Worm (Caenorhabditis elegans) whole organism, L1 larva: ENCODE measurements around the gene sqt-2.

ENCODE experiments used
- C04F5.9 ChIP-seq: sonication (generic microtip); optimal IDR thresholded peaks from 2 replicates; lab custom pipeline; 2016; ENCODE audit warnings: missing genetic modification characterization, missing compliant biosample characterization
- C16A3.4 ChIP-seq: fragments of 150-350 bp; optimal IDR thresholded peaks from 2 replicates; lab custom pipeline; 2014; ENCODE audit warnings: missing biosample characterization, missing genetic modification characterization
- C34B4.2 ChIP-seq: sonication (generic microtip); optimal IDR thresholded peaks from 2 replicates; lab custom pipeline; 2017; ENCODE audit warnings: mild to moderate bottlenecking, missing genetic modification characterization, missing compliant biosample characterization
- F16B12.6 ChIP-seq: fragments of 150-350 bp; optimal IDR thresholded peaks from 2 replicates; lab custom pipeline; 2014; ENCODE audit warnings: missing biosample characterization, missing genetic modification characterization
- aha-1 ChIP-seq: fragments of 150-350 bp; optimal IDR thresholded peaks from 2 replicates; lab custom pipeline; 2014; ENCODE audit warnings: missing biosample characterization, missing genetic modification characterization
- blmp-1 ChIP-seq: fragments of 150-350 bp; optimal IDR thresholded peaks from 2 replicates; lab custom pipeline; 2014; ENCODE audit warnings: missing biosample characterization, missing genetic modification characterization
- ceh-82 ChIP-seq, 3 experiments: fragments of 150-350 bp in 1 of 3; sonication (generic microtip) in 2 of 3; optimal IDR thresholded peaks; 2 replicates each; lab custom pipeline; 2014 to 2017; ENCODE audit warnings: missing biosample characterization in 3 of 3, missing genetic modification characterization in 3 of 3
- ceh-88 ChIP-seq: fragments of 200-800 bp; sonication (Bioruptor generic); IDR thresholded peaks from 2 replicates; pipeline ENCODE4 v1.3.6; 2022; ENCODE audit warnings: missing genetic modification characterization, missing compliant biosample characterization
- ces-1 ChIP-seq: fragments of 150-350 bp; optimal IDR thresholded peaks from 2 replicates; lab custom pipeline; 2014; ENCODE audit warnings: missing biosample characterization, missing genetic modification reagents, missing genetic modification characterization
- dpl-1 ChIP-seq, 3 experiments: fragments of 150-350 bp in 2 of 3; sonication (generic microtip) in 1 of 3; optimal IDR thresholded peaks; 2 replicates each; lab custom pipeline; 2014 to 2017; ENCODE audit warnings: missing biosample characterization in 3 of 3, missing genetic modification characterization in 3 of 3, missing genetic modification reagents in 3 of 3
- dsc-1 ChIP-seq: sonication (generic microtip); optimal IDR thresholded peaks from 2 replicates; lab custom pipeline; 2016; ENCODE audit warnings: mild to moderate bottlenecking, missing genetic modification characterization, missing compliant biosample characterization
- efl-1 ChIP-seq, 4 experiments: fragments of 150-350 bp; optimal IDR thresholded peaks in 3 of 4; peaks in 1 of 4; 1 replicate in 1 of 4; 2 replicates in 3 of 4; lab custom pipeline; 2014; ENCODE audit warnings: missing biosample characterization in 2 of 4, missing genetic modification characterization in 2 of 4, missing genetic modification reagents in 2 of 4
- efl-3 ChIP-seq: fragments of 200-800 bp; sonication (Bioruptor generic); optimal IDR thresholded peaks from 2 replicates; lab custom pipeline; 2018; ENCODE audit warnings: mild to moderate bottlenecking, missing genetic modification characterization, missing compliant biosample characterization
- egl-13 ChIP-seq: sonication (generic microtip); optimal IDR thresholded peaks from 2 replicates; lab custom pipeline; 2016; ENCODE audit warnings: missing genotype, missing genetic modification reagents, missing genetic modification characterization, missing compliant biosample characterization
- egl-27 ChIP-seq, 2 experiments: fragments of 150-350 bp in 1 of 2; sonication (generic microtip); optimal IDR thresholded peaks; 3 replicates each; lab custom pipeline; 2017 to 2018; ENCODE audit warnings: missing biosample characterization in 2 of 2, missing genetic modification characterization in 2 of 2, missing genetic modification reagents in 2 of 2
- elt-2 ChIP-seq: sonication (generic microtip); optimal IDR thresholded peaks from 2 replicates; lab custom pipeline; 2016; ENCODE audit warnings: missing genetic modification characterization, mild to moderate bottlenecking, inconsistent platforms, missing compliant biosample characterization, missing genetic modification reagents
- elt-3 ChIP-seq, 6 experiments: fragments of 150-350 bp in 1 of 6; sonication (generic microtip); optimal IDR thresholded peaks; 2 replicates each; lab custom pipeline; 2017 to 2018; ENCODE audit warnings: missing biosample characterization in 6 of 6, missing genetic modification characterization in 6 of 6, inconsistent platforms in 1 of 6
- ets-5 ChIP-seq: fragments of 200-800 bp; sonication (Bioruptor generic); IDR thresholded peaks from 2 replicates; pipeline ENCODE4 v1.3.6; 2022; ENCODE audit warnings: missing genetic modification characterization, missing compliant biosample characterization
- fkh-8 ChIP-seq: sonication (generic microtip); optimal IDR thresholded peaks from 2 replicates; lab custom pipeline; 2016; ENCODE audit warnings: mild to moderate bottlenecking, missing genetic modification characterization, missing compliant biosample characterization
- fos-1 ChIP-seq: fragments of 150-350 bp; optimal IDR thresholded peaks from 2 replicates; lab custom pipeline; 2014; ENCODE audit warnings: missing biosample characterization, missing genetic modification characterization
- hlh-17 ChIP-seq: fragments of 200-800 bp; sonication (Bioruptor generic); optimal IDR thresholded peaks from 2 replicates; lab custom pipeline; 2018; ENCODE audit warnings: missing genetic modification characterization, mild to moderate bottlenecking, missing compliant biosample characterization, moderate library complexity, borderline replicate concordance
- hpl-2 ChIP-seq: fragments of 150-350 bp; optimal IDR thresholded peaks from 2 replicates; lab custom pipeline; 2014; ENCODE audit warnings: missing biosample characterization, missing genetic modification reagents, missing genetic modification characterization
- irx-1 ChIP-seq: sonication (generic microtip); optimal IDR thresholded peaks from 2 replicates; lab custom pipeline; 2016; ENCODE audit warnings: missing genetic modification characterization, missing compliant biosample characterization
- isw-1 ChIP-seq: fragments of 200-800 bp; sonication (Bioruptor generic); IDR thresholded peaks from 2 replicates; pipeline ENCODE4 v1.3.6; 2022; ENCODE audit warnings: missing genetic modification characterization, missing compliant biosample characterization
- lin-13 ChIP-seq: fragments of 150-350 bp; optimal IDR thresholded peaks from 2 replicates; lab custom pipeline; 2014; ENCODE audit warnings: missing biosample characterization, missing genetic modification reagents, missing genetic modification characterization
- lin-15B ChIP-seq: fragments of 150-350 bp; sonication (generic microtip); optimal IDR thresholded peaks from 3 replicates; lab custom pipeline; 2014; ENCODE audit warnings: missing biosample characterization, missing genetic modification characterization
- lin-39 ChIP-seq: fragments of 150-350 bp; optimal IDR thresholded peaks from 2 replicates; lab custom pipeline; 2014; ENCODE audit warnings: missing biosample characterization, missing genetic modification reagents, missing genetic modification characterization
- lsy-2 ChIP-seq, 2 experiments: fragments of 150-350 bp; optimal IDR thresholded peaks; 2 replicates each; lab custom pipeline; 2014; ENCODE audit warnings: missing biosample characterization in 2 of 2, missing genetic modification characterization in 2 of 2
- mdl-1 ChIP-seq, 2 experiments: fragments of 150-350 bp; optimal IDR thresholded peaks; 2 replicates each; lab custom pipeline; 2014 to 2017; ENCODE audit warnings: missing biosample characterization in 2 of 2, missing genetic modification characterization in 2 of 2, inconsistent platforms in 1 of 2
- mep-1 ChIP-seq: fragments of 150-350 bp; optimal IDR thresholded peaks from 2 replicates; lab custom pipeline; 2014; ENCODE audit warnings: missing biosample characterization, missing genetic modification characterization
- nhr-12 ChIP-seq: sonication (generic microtip); optimal IDR thresholded peaks from 2 replicates; lab custom pipeline; 2017; ENCODE audit warnings: missing biosample characterization, missing genetic modification characterization
- nhr-19 ChIP-seq: fragments of 200-800 bp; sonication (Bioruptor generic); conservative IDR thresholded peaks from 2 replicates; pipeline ENCODE4 v1.3.6; 2022; ENCODE audit warnings: missing genetic modification characterization, missing compliant biosample characterization
- nhr-20 ChIP-seq: sonication (generic microtip); optimal IDR thresholded peaks from 2 replicates; lab custom pipeline; 2016; ENCODE audit warnings: mild to moderate bottlenecking, missing genetic modification characterization, missing compliant biosample characterization
- nhr-237 ChIP-seq: fragments of 150-350 bp; optimal IDR thresholded peaks from 2 replicates; lab custom pipeline; 2014; ENCODE audit warnings: missing biosample characterization, missing genetic modification characterization
- nhr-47 ChIP-seq: sonication (generic microtip); optimal IDR thresholded peaks from 2 replicates; lab custom pipeline; 2016; ENCODE audit warnings: mild to moderate bottlenecking, missing genetic modification characterization, moderate library complexity, missing compliant biosample characterization
- nhr-71 ChIP-seq: sonication (generic microtip); optimal IDR thresholded peaks from 2 replicates; lab custom pipeline; 2016; ENCODE audit warnings: mild to moderate bottlenecking, missing genetic modification characterization, moderate library complexity, missing compliant biosample characterization
- nhr-84 ChIP-seq: sonication (generic microtip); optimal IDR thresholded peaks from 2 replicates; lab custom pipeline; 2017; ENCODE audit warnings: missing biosample characterization, missing genetic modification characterization
- nhr-90 ChIP-seq: sonication (generic microtip); optimal IDR thresholded peaks from 2 replicates; lab custom pipeline; 2016; ENCODE audit warnings: mild to moderate bottlenecking, missing genetic modification characterization, missing compliant biosample characterization; ENCODE audit not compliant: poor library complexity
- pag-3 ChIP-seq: sonication (generic microtip); optimal IDR thresholded peaks from 2 replicates; lab custom pipeline; 2017; ENCODE audit warnings: missing genetic modification characterization, mild to moderate bottlenecking, missing compliant biosample characterization, antibody characterized with exemption, borderline replicate concordance; ENCODE audit not compliant: insufficient read depth
- pax-3 ChIP-seq: fragments of 200-800 bp; sonication (Bioruptor generic); optimal IDR thresholded peaks from 2 replicates; lab custom pipeline; 2018; ENCODE audit warnings: mild to moderate bottlenecking, missing genetic modification characterization, moderate library complexity, missing compliant biosample characterization
- rnt-1 ChIP-seq: sonication (generic microtip); optimal IDR thresholded peaks from 2 replicates; lab custom pipeline; 2016; ENCODE audit warnings: mild to moderate bottlenecking, missing genetic modification characterization, moderate library complexity, missing compliant biosample characterization
- skn-1 ChIP-seq: fragments of 150-350 bp; optimal IDR thresholded peaks from 2 replicates; lab custom pipeline; 2014; ENCODE audit warnings: missing biosample characterization, missing genetic modification characterization
- snu-23 ChIP-seq: sonication (generic microtip); optimal IDR thresholded peaks from 2 replicates; lab custom pipeline; 2016; ENCODE audit warnings: missing genetic modification characterization, missing compliant biosample characterization
- sox-4 ChIP-seq: sonication (generic microtip); optimal IDR thresholded peaks from 2 replicates; lab custom pipeline; 2016; ENCODE audit warnings: missing genetic modification characterization, missing compliant biosample characterization
- swsn-7 ChIP-seq: sonication (generic microtip); optimal IDR thresholded peaks from 2 replicates; lab custom pipeline; 2016; ENCODE audit warnings: missing genetic modification characterization, missing compliant biosample characterization
- tbx-2 ChIP-seq: sonication (generic microtip); optimal IDR thresholded peaks from 2 replicates; lab custom pipeline; 2016; ENCODE audit warnings: missing genetic modification characterization, missing compliant biosample characterization
- unc-130 ChIP-seq: fragments of 150-350 bp; optimal IDR thresholded peaks from 2 replicates; lab custom pipeline; 2017; ENCODE audit warnings: missing biosample characterization, missing genetic modification characterization, inconsistent platforms
- unc-86 ChIP-seq: sonication (generic microtip); optimal IDR thresholded peaks from 2 replicates; lab custom pipeline; 2016; ENCODE audit warnings: missing genetic modification characterization, missing compliant biosample characterization
- xbp-1 ChIP-seq: sonication (generic microtip); optimal IDR thresholded peaks from 2 replicates; lab custom pipeline; 2016; ENCODE audit warnings: missing genetic modification characterization, missing compliant biosample characterization
- zag-1 ChIP-seq: fragments of 150-350 bp; optimal IDR thresholded peaks from 2 replicates; lab custom pipeline; 2014; ENCODE audit warnings: missing biosample characterization, missing genetic modification characterization
- ztf-11 ChIP-seq, 2 experiments: sonication (generic microtip); optimal IDR thresholded peaks; 2 replicates each; lab custom pipeline; 2016 to 2017; ENCODE audit warnings: missing genetic modification characterization in 2 of 2, missing biosample characterization in 1 of 2, missing compliant biosample characterization in 1 of 2
- ztf-4 ChIP-seq: fragments of 150-350 bp; optimal IDR thresholded peaks from 2 replicates; lab custom pipeline; 2014; ENCODE audit warnings: missing biosample characterization, missing genetic modification characterization

sqt-2 gene

ce11 chrII:43640-44039 lies 20.5 kb downstream of the sqt-2 start, which contains the start of gene nfyc-1:
Gene nfyc-1, plus strand, starts transcription at chrII:43907.
- TF ChIP-seq lsy-2 (tag; optimal IDR thresholded peaks at IDR 0.05; lab: Kevin White, UChicago) (peak; percentile 75 to 88), ztf-4 (tag; lab: Kevin White, UChicago) (peak; percentile 25), nhr-71 (tag; lab: Kevin White, UChicago) (peak; percentile 78), efl-1 (optimal IDR thresholded peaks at IDR 0.05; lab: Kevin White, UChicago) (peak; percentile 77 to 78), efl-1 (GFP tag; optimal IDR thresholded peaks at IDR 0.05 in 1 of 2; lab: Kevin White, UChicago) (peak; percentile 80 to 96), elt-2 (tag; lab: Kevin White, UChicago) (no peak), aha-1 (no peak), egl-13 (tag; lab: Kevin White, UChicago) (peak; percentile 8), xbp-1 (tag; lab: Kevin White, UChicago) (peak; percentile 64), unc-130 (tag; lab: Kevin White, UChicago) (peak; percentile 89), rnt-1 (tag; lab: Kevin White, UChicago) (peak; percentile 56), nhr-19 (GFP tag; lab: Robert Waterston, UW) (peak; percentile 23; the same call in 1 of the 2 replicates), nhr-20 (tag; lab: Kevin White, UChicago) (peak; percentile 61), ces-1 (GFP tag; lab: Kevin White, UChicago) (no peak), nhr-237 (peak; percentile 24), C16A3.4 (tag; lab: Kevin White, UChicago) (peak; percentile 74), sox-4 (tag; lab: Kevin White, UChicago) (no peak), pax-3 (no peak), F16B12.6 (tag; lab: Kevin White, UChicago) (peak; percentile 95), egl-27 (tag; optimal IDR thresholded peaks at IDR 0.05; lab: Kevin White, UChicago) (no peak), dpl-1 (GFP tag; optimal IDR thresholded peaks at IDR 0.05; lab: Kevin White, UChicago) (peak; percentile 62 to 81 (median 71)), nhr-84 (tag; lab: Kevin White, UChicago) (no peak), elt-3 (tag; optimal IDR thresholded peaks at IDR 0.05; lab: Kevin White, UChicago) (peak in 1 of 6 experiments; percentile 47), nhr-90 (tag; lab: Kevin White, UChicago) (peak; percentile 29), lin-13 (peak; percentile 42), snu-23 (peak; percentile 83), pag-3 (tag; lab: Kevin White, UChicago) (no peak), efl-3 (GFP tag; lab: Kevin White, UChicago) (no peak), skn-1 (tag; lab: Kevin White, UChicago) (peak; percentile 100), swsn-7 (tag; lab: Kevin White, UChicago) (peak; percentile 64), isw-1 (GFP tag; lab: Robert Waterston, UW) (peak; percentile 68), dsc-1 (tag; lab: Kevin White, UChicago) (peak; percentile 17), mep-1 (tag; lab: Kevin White, UChicago) (peak; percentile 92), fkh-8 (peak; percentile 57), unc-86 (peak; percentile 50), hpl-2 (GFP tag; lab: Kevin White, UChicago) (no peak), zag-1 (tag; lab: Kevin White, UChicago) (no peak), hlh-17 (no peak), blmp-1 (peak; percentile 74), tbx-2 (tag; lab: Kevin White, UChicago) (peak; percentile 66), C34B4.2 (tag; lab: Kevin White, UChicago) (no peak), ceh-88 (GFP tag; lab: Robert Waterston, UW) (no peak), nhr-47 (tag; lab: Kevin White, UChicago) (peak; percentile 74), ztf-11 (tag; optimal IDR thresholded peaks at IDR 0.05; lab: Kevin White, UChicago) (peak in 1 of 2 experiments; percentile 1), C04F5.9 (tag; lab: Kevin White, UChicago) (peak; percentile 21), nhr-12 (no peak), lin-15B (tag; lab: Kevin White, UChicago) (peak; percentile 84), fos-1 (tag; lab: Kevin White, UChicago) (peak; percentile 25), irx-1 (tag; lab: Kevin White, UChicago) (peak; percentile 22), mdl-1 (tag; optimal IDR thresholded peaks at IDR 0.05; lab: Kevin White, UChicago) (peak in 1 of 2 experiments; percentile 73), ceh-82 (tag; optimal IDR thresholded peaks at IDR 0.05; lab: Kevin White, UChicago) (peak; percentile 24 to 82 (median 44)), lin-39 (no peak), ets-5 (no peak)
